Worm (Caenorhabditis elegans) whole organism, L2 larva: ENCODE results near the gene C01G6.3.

Experiments
- C34F6.9 ChIP-seq: fragments of 150-350 bp; optimal IDR thresholded peaks from 2 replicates; lab custom pipeline; 2014; ENCODE audit warnings: missing biosample characterization, missing genetic modification characterization
- F13H6.1 ChIP-seq: sonication (generic microtip); optimal IDR thresholded peaks from 2 replicates; lab custom pipeline; 2016; ENCODE audit warnings: missing genetic modification characterization, missing compliant biosample characterization
- R02D3.7 ChIP-seq: fragments of 150-350 bp; optimal IDR thresholded peaks from 2 replicates; lab custom pipeline; 2014; ENCODE audit warnings: missing biosample characterization, missing genetic modification characterization
- Y55F3AM.14 ChIP-seq: fragments of 200-800 bp; sonication (Bioruptor generic); optimal IDR thresholded peaks from 2 replicates; lab custom pipeline; 2018; ENCODE audit warnings: mild to moderate bottlenecking, missing genetic modification characterization, missing compliant biosample characterization
- alr-1 ChIP-seq: fragments of 150-350 bp; optimal IDR thresholded peaks from 2 replicates; lab custom pipeline; 2014; ENCODE audit warnings: missing biosample characterization, missing genetic modification characterization
- aly-2 ChIP-seq: fragments of 150-350 bp; optimal IDR thresholded peaks from 2 replicates; lab custom pipeline; 2014; ENCODE audit warnings: missing biosample characterization, missing genetic modification characterization
- ama-1 ChIP-seq: fragments of 150-350 bp; optimal IDR thresholded peaks from 2 replicates; lab custom pipeline; 2018; ENCODE audit warnings: inconsistent platforms
- blmp-1 ChIP-seq: sonication (generic microtip); optimal IDR thresholded peaks from 2 replicates; lab custom pipeline; 2017; ENCODE audit warnings: missing genetic modification characterization, mild to moderate bottlenecking, missing compliant biosample characterization, antibody characterized with exemption, moderate library complexity; ENCODE audit not compliant: insufficient read depth
- ceh-16 ChIP-seq: fragments of 150-350 bp; optimal IDR thresholded peaks from 2 replicates; lab custom pipeline; 2014; ENCODE audit warnings: missing biosample characterization, missing genetic modification characterization
- ceh-82 ChIP-seq: fragments of 150-350 bp; optimal IDR thresholded peaks from 2 replicates; lab custom pipeline; 2014; ENCODE audit warnings: missing biosample characterization, missing genetic modification characterization
- crh-2 ChIP-seq: sonication (generic microtip); optimal IDR thresholded peaks from 2 replicates; lab custom pipeline; 2017; ENCODE audit warnings: missing biosample characterization, missing genetic modification characterization
- egl-27 ChIP-seq: sonication (generic microtip); optimal IDR thresholded peaks from 3 replicates; lab custom pipeline; 2017; ENCODE audit warnings: missing biosample characterization, missing genetic modification reagents, missing genetic modification characterization
- elt-1 ChIP-seq: fragments of 150-350 bp; optimal IDR thresholded peaks from 2 replicates; lab custom pipeline; 2014; ENCODE audit warnings: missing biosample characterization, missing genetic modification characterization
- elt-3 ChIP-seq: sonication (generic microtip); optimal IDR thresholded peaks from 2 replicates; lab custom pipeline; 2017; ENCODE audit warnings: missing biosample characterization, missing genetic modification characterization
- fos-1 ChIP-seq: fragments of 150-350 bp; optimal IDR thresholded peaks from 2 replicates; lab custom pipeline; 2014; ENCODE audit warnings: missing biosample characterization, missing genetic modification characterization
- gmeb-1 ChIP-seq: fragments of 150-350 bp; optimal IDR thresholded peaks from 2 replicates; lab custom pipeline; 2014; ENCODE audit warnings: missing biosample characterization, missing genetic modification characterization
- lin-11 ChIP-seq: fragments of 150-350 bp; sonication (generic microtip); optimal IDR thresholded peaks from 2 replicates; lab custom pipeline; 2014; ENCODE audit warnings: missing biosample characterization, missing genetic modification characterization, inconsistent platforms, mixed read lengths
- lin-13 ChIP-seq: fragments of 150-350 bp; optimal IDR thresholded peaks from 2 replicates; lab custom pipeline; 2014; ENCODE audit warnings: missing biosample characterization, missing genetic modification reagents, missing genetic modification characterization
- lin-39 ChIP-seq: fragments of 150-350 bp; optimal IDR thresholded peaks from 2 replicates; lab custom pipeline; 2014; ENCODE audit warnings: missing biosample characterization, missing genetic modification reagents, missing genetic modification characterization
- lsy-2 ChIP-seq, 2 experiments: fragments of 150-350 bp in 1 of 2; sonication (generic microtip) in 1 of 2; optimal IDR thresholded peaks; 2 replicates each; lab custom pipeline; 2014 to 2017; ENCODE audit warnings: missing biosample characterization in 2 of 2, missing genetic modification characterization in 2 of 2
- mab-5 ChIP-seq: fragments of 150-350 bp; optimal IDR thresholded peaks from 2 replicates; lab custom pipeline; 2014; ENCODE audit warnings: missing biosample characterization, missing genetic modification characterization
- mbf-1 ChIP-seq: sonication (generic microtip); optimal IDR thresholded peaks from 2 replicates; lab custom pipeline; 2017; ENCODE audit warnings: missing biosample characterization, missing genetic modification characterization
- mdl-1 ChIP-seq, 2 experiments: fragments of 150-350 bp in 1 of 2; sonication (generic microtip) in 1 of 2; optimal IDR thresholded peaks; 2 replicates each; lab custom pipeline; 2017; ENCODE audit warnings: missing biosample characterization in 2 of 2, missing genetic modification characterization in 2 of 2
- nhr-10 ChIP-seq: sonication (generic microtip); optimal IDR thresholded peaks from 2 replicates; lab custom pipeline; 2017; ENCODE audit warnings: missing biosample characterization, missing genetic modification characterization
- nhr-11 ChIP-seq: fragments of 150-350 bp; optimal IDR thresholded peaks from 2 replicates; lab custom pipeline; 2014; ENCODE audit warnings: missing biosample characterization, missing genetic modification characterization
- nhr-129 ChIP-seq: fragments of 150-350 bp; optimal IDR thresholded peaks from 2 replicates; lab custom pipeline; 2014; ENCODE audit warnings: missing biosample characterization, missing genetic modification characterization
- nhr-21 ChIP-seq: fragments of 150-350 bp; optimal IDR thresholded peaks from 2 replicates; lab custom pipeline; 2014; ENCODE audit warnings: missing biosample characterization, missing genetic modification characterization
- nhr-23 ChIP-seq: fragments of 150-350 bp; optimal IDR thresholded peaks from 2 replicates; lab custom pipeline; 2014; ENCODE audit warnings: missing biosample characterization, missing genetic modification reagents, missing genetic modification characterization
- nhr-237 ChIP-seq: fragments of 150-350 bp; optimal IDR thresholded peaks from 2 replicates; lab custom pipeline; 2014; ENCODE audit warnings: missing biosample characterization, missing genetic modification characterization
- nhr-25 ChIP-seq: fragments of 150-350 bp; sonication (generic microtip); optimal IDR thresholded peaks from 3 replicates; lab custom pipeline; 2014; ENCODE audit warnings: missing biosample characterization, missing genetic modification characterization
- nhr-6 ChIP-seq: fragments of 150-350 bp; optimal IDR thresholded peaks from 2 replicates; lab custom pipeline; 2014; ENCODE audit warnings: missing biosample characterization, missing genetic modification characterization
- nhr-77 ChIP-seq: fragments of 150-350 bp; optimal IDR thresholded peaks from 2 replicates; lab custom pipeline; 2014; ENCODE audit warnings: missing biosample characterization, missing genetic modification characterization
- peb-1 ChIP-seq: fragments of 150-350 bp; optimal IDR thresholded peaks from 2 replicates; lab custom pipeline; 2014; ENCODE audit warnings: missing biosample characterization, missing genetic modification characterization
- sem-4 ChIP-seq: fragments of 150-350 bp; optimal IDR thresholded peaks from 2 replicates; lab custom pipeline; 2014; ENCODE audit warnings: missing biosample characterization, missing genetic modification reagents, missing genetic modification characterization
- skn-1 ChIP-seq: sonication (generic microtip); optimal IDR thresholded peaks from 2 replicates; lab custom pipeline; 2017; ENCODE audit warnings: missing biosample characterization, missing genetic modification characterization
- sma-3 ChIP-seq: sonication (generic microtip); optimal IDR thresholded peaks from 2 replicates; lab custom pipeline; 2016; ENCODE audit warnings: missing genetic modification reagents, missing genetic modification characterization, missing compliant biosample characterization
- sma-9 ChIP-seq, 2 experiments: fragments of 150-350 bp in 1 of 2; sonication (generic microtip) in 1 of 2; optimal IDR thresholded peaks; 2 replicates each; lab custom pipeline; 2014 to 2016; ENCODE audit warnings: missing genetic modification characterization in 2 of 2, mild to moderate bottlenecking in 1 of 2, missing biosample characterization in 1 of 2, missing compliant biosample characterization in 1 of 2, missing genetic modification reagents in 1 of 2, moderate library complexity in 1 of 2
- snpc-4 ChIP-seq: fragments of 150-350 bp; optimal IDR thresholded peaks from 2 replicates; lab custom pipeline; 2014; ENCODE audit warnings: missing biosample characterization, missing genetic modification characterization
- unc-39 ChIP-seq: fragments of 150-350 bp; optimal IDR thresholded peaks from 2 replicates; lab custom pipeline; 2014; ENCODE audit warnings: missing biosample characterization, missing genetic modification characterization
- unc-55 ChIP-seq: fragments of 150-350 bp; sonication (generic microtip); optimal IDR thresholded peaks from 3 replicates; lab custom pipeline; 2014; ENCODE audit warnings: missing biosample characterization, missing genetic modification reagents, missing genetic modification characterization
- unc-62 ChIP-seq: fragments of 150-350 bp; optimal IDR thresholded peaks from 2 replicates; lab custom pipeline; 2014; ENCODE audit warnings: missing biosample characterization, missing genetic modification reagents, missing genetic modification characterization
- zag-1 ChIP-seq: fragments of 150-350 bp; optimal IDR thresholded peaks from 2 replicates; lab custom pipeline; 2014; ENCODE audit warnings: missing biosample characterization, missing genetic modification characterization
- ztf-1 ChIP-seq: fragments of 200-800 bp; sonication (Bioruptor generic); conservative IDR thresholded peaks from 2 replicates; pipeline ENCODE4 v1.3.6; 2022; ENCODE audit warnings: missing genetic modification characterization, missing compliant biosample characterization
- ztf-11 ChIP-seq: sonication (generic microtip); optimal IDR thresholded peaks from 2 replicates; lab custom pipeline; 2017; ENCODE audit warnings: missing biosample characterization, missing genetic modification characterization
- ztf-4 ChIP-seq: fragments of 150-350 bp; optimal IDR thresholded peaks from 2 replicates; lab custom pipeline; 2014; ENCODE audit warnings: missing biosample characterization, missing genetic modification characterization

C01G6.3 gene

DNA sequence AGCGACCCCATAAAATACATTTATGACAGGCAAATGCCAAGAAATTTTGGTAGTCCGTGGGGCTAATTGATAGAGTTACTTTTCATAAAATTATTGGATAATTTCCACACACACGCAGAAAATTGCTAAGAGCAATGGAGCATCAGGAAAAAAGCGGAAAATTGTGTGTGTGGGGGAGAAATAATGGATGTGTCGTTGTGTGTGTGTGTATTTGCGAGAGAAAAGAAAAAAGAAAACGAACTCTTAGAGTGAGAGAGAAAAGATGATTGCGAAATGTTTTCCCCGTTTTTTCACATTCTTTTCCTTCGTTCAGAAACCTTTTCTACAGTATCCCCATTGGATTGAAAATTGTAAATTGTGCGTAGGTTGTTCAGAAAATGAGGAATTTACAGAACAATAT lies 11.9 kb downstream of the C01G6.3 start:
- no peak for TF ChIP-seq elt-1 (tag; lab: Kevin White, UChicago)
- TF ChIP-seq unc-39 (tag; lab: Kevin White, UChicago): no peak
- TF ChIP-seq sma-3: no peak
- TF ChIP-seq lin-13: no peak
- peak; percentile 54 for TF ChIP-seq zag-1 (tag; lab: Kevin White, UChicago)
- TF ChIP-seq nhr-6 (tag; lab: Kevin White, UChicago): no peak
- peak; percentile 42 for TF ChIP-seq fos-1 (tag; lab: Kevin White, UChicago)
- TF ChIP-seq ztf-1 (GFP tag; lab: Robert Waterston, UW): no peak
- no peak for TF ChIP-seq ceh-82 (tag; lab: Kevin White, UChicago)
- TF ChIP-seq sma-9 (GFP tag; optimal IDR thresholded peaks at IDR 0.05; lab: Kevin White, UChicago): peak; percentile 39
- TF ChIP-seq sma-9 (tag; optimal IDR thresholded peaks at IDR 0.05; lab: Kevin White, UChicago): no peak
- no peak for TF ChIP-seq mbf-1 (tag; lab: Kevin White, UChicago)
- no peak for TF ChIP-seq nhr-77 (tag; lab: Kevin White, UChicago)
- TF ChIP-seq ceh-16 (tag; lab: Kevin White, UChicago): no peak
- peak; percentile 78 for TF ChIP-seq C34F6.9
- no peak for TF ChIP-seq peb-1
- TF ChIP-seq ztf-11 (tag; lab: Kevin White, UChicago): no peak
- peak; percentile 33 for TF ChIP-seq egl-27 (tag; lab: Kevin White, UChicago)
- no peak for TF ChIP-seq unc-62 (GFP tag; lab: Kevin White, UChicago)
- TF ChIP-seq crh-2 (tag; lab: Kevin White, UChicago): no peak
- TF ChIP-seq alr-1: no peak
- TF ChIP-seq unc-55 (GFP tag; lab: Kevin White, UChicago): peak; percentile 86
- TF ChIP-seq nhr-11 (tag; lab: Kevin White, UChicago): no peak
- TF ChIP-seq aly-2 (tag; lab: Kevin White, UChicago): no peak
- TF ChIP-seq lsy-2 (tag; optimal IDR thresholded peaks at IDR 0.05; lab: Kevin White, UChicago): peak in 1 of 2 experiments; percentile 72
- TF ChIP-seq nhr-129 (tag; lab: Kevin White, UChicago): peak; percentile 76
- TF ChIP-seq nhr-10: no peak
- TF ChIP-seq nhr-21: no peak
- TF ChIP-seq mdl-1 (tag; optimal IDR thresholded peaks at IDR 0.05; lab: Kevin White, UChicago): no peak
- TF ChIP-seq nhr-23 (tag; lab: Kevin White, UChicago): no peak
- TF ChIP-seq nhr-25: no peak

- no peak for TF ChIP-seq elt-3 (tag; lab: Kevin White, UChicago)
- TF ChIP-seq, all 48 proteins: peak for 0
These were observed 12.4 kb downstream of the C01G6.3 start for ce11 chrII:9282065-9282464.

- TF ChIP-seq ztf-4 (tag; lab: Kevin White, UChicago): peak; percentile 82
- peak; percentile 75 for TF ChIP-seq skn-1
- TF ChIP-seq ama-1 (lab: Kevin White, UChicago): peak; percentile 86
- peak; percentile 96 for TF ChIP-seq sma-9 (GFP tag; optimal IDR thresholded peaks at IDR 0.05; lab: Kevin White, UChicago)
- no peak for TF ChIP-seq sma-9 (tag; optimal IDR thresholded peaks at IDR 0.05; lab: Kevin White, UChicago)
- TF ChIP-seq ceh-16 (tag; lab: Kevin White, UChicago): peak; percentile 69
- TF ChIP-seq elt-1 (tag; lab: Kevin White, UChicago): peak; percentile 18
- TF ChIP-seq nhr-25: peak; percentile 90
- peak; percentile 67 for TF ChIP-seq mab-5
- peak; percentile 89 for TF ChIP-seq lin-11 (tag; lab: Kevin White, UChicago)
- no peak for TF ChIP-seq ceh-82 (tag; lab: Kevin White, UChicago)
- no peak for TF ChIP-seq lin-39 (tag; lab: Kevin White, UChicago)
- TF ChIP-seq nhr-77 (tag; lab: Kevin White, UChicago): peak; percentile 61
- peak; percentile 78 for TF ChIP-seq snpc-4
- TF ChIP-seq Y55F3AM.14 (GFP tag; lab: Kevin White, UChicago): peak; percentile 76
- peak; percentile 97 for TF ChIP-seq F13H6.1 (tag; lab: Kevin White, UChicago)
- TF ChIP-seq gmeb-1 (tag; lab: Kevin White, UChicago): peak; percentile 70
- no peak for TF ChIP-seq aly-2 (tag; lab: Kevin White, UChicago)
- TF ChIP-seq crh-2 (tag; lab: Kevin White, UChicago): peak; percentile 95
- TF ChIP-seq zag-1 (tag; lab: Kevin White, UChicago): peak; percentile 89
- TF ChIP-seq unc-62 (GFP tag; lab: Kevin White, UChicago): no peak
- TF ChIP-seq egl-27 (tag; lab: Kevin White, UChicago): peak; percentile 91
- TF ChIP-seq R02D3.7 (tag; lab: Kevin White, UChicago): no peak
- peak; percentile 94 for TF ChIP-seq nhr-21
- TF ChIP-seq ztf-11 (tag; lab: Kevin White, UChicago): no peak
- TF ChIP-seq lin-13: peak; percentile 86
- no peak for TF ChIP-seq nhr-237 (tag; lab: Kevin White, UChicago)
- TF ChIP-seq mdl-1 (tag; optimal IDR thresholded peaks at IDR 0.05; lab: Kevin White, UChicago): peak; percentile 17 to 70
- TF ChIP-seq alr-1: no peak
- peak; percentile 75 for TF ChIP-seq sem-4
- no peak for TF ChIP-seq unc-39 (tag; lab: Kevin White, UChicago)
- peak; percentile 90 for TF ChIP-seq nhr-6 (tag; lab: Kevin White, UChicago)
- TF ChIP-seq peb-1: peak; percentile 87
- peak; percentile 94 for TF ChIP-seq sma-3
- peak; percentile 93 for TF ChIP-seq unc-55 (GFP tag; lab: Kevin White, UChicago)
- no peak for TF ChIP-seq mbf-1 (tag; lab: Kevin White, UChicago)
- no peak for TF ChIP-seq nhr-11 (tag; lab: Kevin White, UChicago)
- TF ChIP-seq C34F6.9: peak; percentile 97
- TF ChIP-seq nhr-129 (tag; lab: Kevin White, UChicago): peak; percentile 98
- TF ChIP-seq lsy-2 (tag; optimal IDR thresholded peaks at IDR 0.05; lab: Kevin White, UChicago): peak; percentile 75 to 95
- peak; percentile 54 for TF ChIP-seq blmp-1 (tag; lab: Kevin White, UChicago)
- peak; percentile 99 for TF ChIP-seq fos-1 (tag; lab: Kevin White, UChicago)
These were observed 13.1 kb downstream of the C01G6.3 start for ce11 chrII:9282787-9283186.
